Worm (Caenorhabditis elegans): Measurements from ENCODE around the gene R07E5.7.

ce11 chrIII:4415135-4415534 is 3.8 kb downstream of the R07E5.7 start, which contains the start of gene R07E5.11:
- TF ChIP-seq tab-1 (GFP tag; IDR thresholded peaks at IDR 0.05) (no peak), klf-2 (GFP tag; conservative IDR thresholded peaks at IDR 0.05) (no peak), cog-1 (tag; optimal IDR thresholded peaks at IDR 0.05) (no peak), flt-1 (GFP tag; IDR thresholded peaks at IDR 0.05) (no peak), med-1 (GFP tag; optimal IDR thresholded peaks at IDR 0.05; ENCODE audit: insufficient read depth) (no peak), ztf-23 (GFP tag; IDR thresholded peaks at IDR 0.05) (no peak), ref-1 (GFP tag; conservative IDR thresholded peaks at IDR 0.05) (no peak)
